Fruit fly (Drosophila melanogaster) whole organism, prepupa: ENCODE measurements around the gene CG10562.

ENCODE experiments used
- CG10631 ChIP-seq: fragments of 200-800 bp; sonication (Bioruptor generic); optimal IDR thresholded peaks from 2 replicates; lab custom pipeline; 2016; ENCODE audit warnings: missing biosample characterization, missing genetic modification characterization
- CG10669 ChIP-seq: fragments of 200-800 bp; sonication (Bioruptor generic); optimal IDR thresholded peaks from 3 replicates; lab custom pipeline; 2018; ENCODE audit warnings: missing biosample characterization, mild to moderate bottlenecking, missing genetic modification characterization, moderate library complexity
- CG11762 ChIP-seq: fragments of 200-800 bp; sonication (Bioruptor generic); optimal IDR thresholded peaks from 3 replicates; lab custom pipeline; 2016; ENCODE audit warnings: missing biosample characterization, missing genetic modification characterization; ENCODE audit not compliant: insufficient read depth
- CG11902 ChIP-seq: fragments of 200-800 bp; sonication (Bioruptor generic); optimal IDR thresholded peaks from 3 replicates; lab custom pipeline; 2016; ENCODE audit warnings: missing biosample characterization, missing genetic modification characterization
- CG15336 ChIP-seq: fragments of 200-800 bp; sonication (Bioruptor generic); IDR thresholded peaks from 2 replicates; pipeline ENCODE4 v1.3.6; 2022; ENCODE audit warnings: missing biosample characterization, missing genetic modification characterization
- CG1621 ChIP-seq: fragments of 200-800 bp; sonication (Bioruptor generic); optimal IDR thresholded peaks from 3 replicates; lab custom pipeline; 2018; ENCODE audit warnings: missing biosample characterization, mild to moderate bottlenecking, missing genetic modification characterization
- CG31627 ChIP-seq: fragments of 200-800 bp; sonication (Bioruptor generic); optimal IDR thresholded peaks from 3 replicates; lab custom pipeline; 2016; ENCODE audit warnings: missing biosample characterization, missing genetic modification characterization
- CG34406 ChIP-seq: fragments of 200-800 bp; sonication (Bioruptor generic); optimal IDR thresholded peaks from 3 replicates; lab custom pipeline; 2016; ENCODE audit warnings: missing biosample characterization, missing genetic modification characterization
- CG3919 ChIP-seq: fragments of 200-800 bp; sonication (Bioruptor generic); optimal IDR thresholded peaks from 3 replicates; lab custom pipeline; 2016; ENCODE audit warnings: missing biosample characterization, missing genetic modification characterization
- CG4318 ChIP-seq: fragments of 200-800 bp; sonication (Bioruptor generic); optimal IDR thresholded peaks from 3 replicates; lab custom pipeline; 2017; ENCODE audit warnings: missing biosample characterization, mild to moderate bottlenecking, missing genetic modification characterization
- CG6163 ChIP-seq: fragments of 200-800 bp; sonication (Bioruptor generic); IDR thresholded peaks from 3 replicates; pipeline ENCODE4 v1.3.6; 2022; ENCODE audit warnings: missing biosample characterization, missing genetic modification characterization
- CG6276 ChIP-seq: fragments of 200-800 bp; sonication (Bioruptor generic); optimal IDR thresholded peaks from 2 replicates; lab custom pipeline; 2017; ENCODE audit warnings: missing biosample characterization, mild to moderate bottlenecking, missing genetic modification characterization
- CG6792 ChIP-seq: fragments of 200-800 bp; sonication (Bioruptor generic); optimal IDR thresholded peaks from 3 replicates; lab custom pipeline; 2016; ENCODE audit warnings: missing biosample characterization, missing genetic modification characterization
- CG7368 ChIP-seq: fragments of 200-800 bp; sonication (Bioruptor generic); optimal IDR thresholded peaks from 3 replicates; lab custom pipeline; 2016; ENCODE audit warnings: missing biosample characterization, missing genetic modification characterization
- CG8119 ChIP-seq: fragments of 200-800 bp; sonication (Bioruptor generic); IDR thresholded peaks from 3 replicates; pipeline ENCODE4 v1.3.6; 2022; ENCODE audit warnings: missing biosample characterization, missing genetic modification characterization
- CG8632 ChIP-seq: fragments of 200-800 bp; sonication (Bioruptor generic); optimal IDR thresholded peaks from 3 replicates; lab custom pipeline; 2016; ENCODE audit warnings: missing biosample characterization, missing genetic modification characterization
- Eip78C ChIP-seq: fragments of 200-800 bp; sonication (Bioruptor generic); peaks from one replicate; lab custom pipeline; 2016; ENCODE audit warnings: missing biosample characterization, missing genetic modification characterization
- Ets21C ChIP-seq: fragments of 200-800 bp; sonication (Bioruptor generic); optimal IDR thresholded peaks from 3 replicates; lab custom pipeline; 2016; ENCODE audit warnings: missing biosample characterization, missing genetic modification characterization
- Gug ChIP-seq: fragments of 200-800 bp; sonication (Bioruptor generic); IDR thresholded peaks from 2 replicates; pipeline ENCODE4 v1.3.6; 2022; ENCODE audit warnings: missing biosample characterization, missing genetic modification characterization
- Hr39 ChIP-seq: fragments of 200-800 bp; sonication (Bioruptor generic); optimal IDR thresholded peaks from 2 replicates; lab custom pipeline; 2016; ENCODE audit warnings: missing biosample characterization, missing genetic modification characterization
- Hr4 ChIP-seq: fragments of 200-800 bp; sonication (Bioruptor generic); optimal IDR thresholded peaks from 3 replicates; lab custom pipeline; 2016; ENCODE audit warnings: missing biosample characterization, missing genetic modification characterization
- Lpt ChIP-seq: fragments of 200-800 bp; sonication (Bioruptor generic); optimal IDR thresholded peaks from 3 replicates; lab custom pipeline; 2016; ENCODE audit warnings: missing biosample characterization, missing genetic modification characterization
- achi ChIP-seq: fragments of 200-800 bp; sonication (Bioruptor generic); optimal IDR thresholded peaks from 3 replicates; lab custom pipeline; 2016; ENCODE audit warnings: missing biosample characterization, missing genetic modification characterization
- cyc ChIP-seq: fragments of 200-800 bp; sonication (Bioruptor generic); optimal IDR thresholded peaks from 3 replicates; lab custom pipeline; 2016; ENCODE audit warnings: missing biosample characterization, missing genetic modification characterization
- dsx ChIP-seq: fragments of 200-800 bp; optimal IDR thresholded peaks from 3 replicates; lab custom pipeline; 2019; ENCODE audit warnings: missing biosample characterization, mild to moderate bottlenecking, missing genetic modification characterization, moderate library complexity; ENCODE audit not compliant: poor library complexity, severe bottlenecking
- eg ChIP-seq: fragments of 200-800 bp; sonication (Bioruptor generic); IDR thresholded peaks from 3 replicates; pipeline ENCODE4 v1.3.6; 2022; ENCODE audit warnings: missing biosample characterization, missing genetic modification characterization
- esn ChIP-seq: fragments of 200-800 bp; sonication (Bioruptor generic); optimal IDR thresholded peaks from 2 replicates; lab custom pipeline; 2016; ENCODE audit warnings: missing biosample characterization, mild to moderate bottlenecking, missing genetic modification characterization, moderate library complexity
- pdm3 ChIP-seq: fragments of 200-800 bp; sonication (Bioruptor generic); optimal IDR thresholded peaks from 3 replicates; lab custom pipeline; 2016; ENCODE audit warnings: missing biosample characterization, missing genetic modification characterization
- ss ChIP-seq, 2 experiments: fragments of 200-800 bp; sonication (Bioruptor generic); optimal IDR thresholded peaks; 2 replicates in 1 of 2; 3 replicates in 1 of 2; lab custom pipeline; 2017 to 2018; ENCODE audit warnings: mild to moderate bottlenecking in 2 of 2, missing biosample characterization in 2 of 2, missing genetic modification characterization in 2 of 2, moderate library complexity in 1 of 2
- svp ChIP-seq: fragments of 200-800 bp; sonication (Bioruptor generic); peaks from one replicate; lab custom pipeline; 2016; ENCODE audit warnings: missing biosample characterization, missing genetic modification characterization
- vri ChIP-seq: fragments of 200-800 bp; sonication (Bioruptor generic); optimal IDR thresholded peaks from 3 replicates; lab custom pipeline; 2016; ENCODE audit warnings: missing biosample characterization, mild to moderate bottlenecking, missing genetic modification characterization

Gene CG10562

DNA sequence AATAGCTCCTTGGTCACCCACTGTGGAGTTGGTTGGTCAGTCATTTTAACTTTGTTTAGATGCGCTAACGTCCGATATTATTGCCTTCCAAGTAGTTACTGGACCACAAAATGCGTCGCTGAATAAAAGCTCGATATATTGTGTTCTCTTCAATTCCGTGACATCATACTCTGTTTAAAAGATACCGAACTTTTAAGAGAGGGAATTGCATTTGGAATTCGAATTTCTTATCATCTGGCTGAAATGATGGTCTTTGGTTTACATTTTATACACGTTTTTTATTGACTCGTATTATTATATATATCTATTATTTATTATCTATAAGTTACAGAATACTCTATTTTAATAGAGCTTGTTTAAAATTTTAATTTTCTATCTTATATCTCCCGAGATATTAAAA, 8.5 kb upstream of the CG10562 start, which contains the start of gene CHKov2:
Gene CHKov2 (minus strand): TSS at position 101 of the 400 bp plus-strand sequence.
- no peak for TF ChIP-seq dsx (GFP tag; lab: Kevin White, UChicago)
- no peak for TF ChIP-seq CG8632 (GFP tag; lab: Kevin White, UChicago)
- no peak for TF ChIP-seq Hr39 (GFP tag; lab: Kevin White, UChicago)
- TF ChIP-seq CG10631 (GFP tag; lab: Kevin White, UChicago) = no peak
- TF ChIP-seq Ets21C = no peak
- no peak for TF ChIP-seq CG6276 (GFP tag; lab: Kevin White, UChicago)
- TF ChIP-seq CG6792 = no peak
- no peak for TF ChIP-seq Gug (GFP tag; lab: Robert Waterston, UW)
- TF ChIP-seq CG8119 (GFP tag; lab: Robert Waterston, UW) = no peak

DNA sequence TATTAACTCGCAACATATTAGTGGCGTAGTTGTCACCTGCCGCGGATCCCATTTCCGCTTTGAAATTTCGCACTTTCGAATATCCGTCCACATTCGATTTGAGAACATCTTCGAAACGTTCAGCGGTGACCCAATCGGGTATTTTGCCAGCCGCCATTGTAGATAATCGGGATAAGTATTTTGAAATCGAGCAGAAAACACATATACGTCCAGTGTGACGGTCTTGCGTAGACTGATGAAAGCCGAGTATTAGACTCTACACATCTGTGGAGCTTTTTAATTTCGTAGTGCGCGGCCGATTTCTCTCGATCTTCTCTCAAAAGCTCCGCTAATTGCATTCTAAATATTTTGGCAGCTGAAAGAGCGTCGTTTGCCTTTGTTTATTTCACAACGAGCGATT, 6.5 kb upstream of the CG10562 start, which contains the start of gene CHKov1:
Gene CHKov1 (minus strand): TSS at position 238 of the 400 bp plus-strand sequence.
- TF ChIP-seq Lpt (GFP tag; lab: Kevin White, UChicago) (no peak), CG11762 (GFP tag; lab: Kevin White, UChicago) (no peak), CG8632 (GFP tag; lab: Kevin White, UChicago) (no peak), Ets21C (no peak), vri (peak; percentile 30), CG31627 (GFP tag; lab: Kevin White, UChicago) (no peak), CG15336 (0 out of 2 replicates have a peak, but pooled peaks have one; percentile 21), esn (GFP tag; lab: Kevin White, UChicago) (no peak), CG10631 (GFP tag; lab: Kevin White, UChicago) (no peak), Hr4 (GFP tag; lab: Kevin White, UChicago) (no peak), cyc (GFP tag; lab: Kevin White, UChicago) (no peak), CG3919 (GFP tag; lab: Kevin White, UChicago) (no peak), pdm3 (GFP tag; lab: Kevin White, UChicago) (no peak), CG6792 (no peak), CG11902 (GFP tag; lab: Kevin White, UChicago) (no peak)

DNA sequence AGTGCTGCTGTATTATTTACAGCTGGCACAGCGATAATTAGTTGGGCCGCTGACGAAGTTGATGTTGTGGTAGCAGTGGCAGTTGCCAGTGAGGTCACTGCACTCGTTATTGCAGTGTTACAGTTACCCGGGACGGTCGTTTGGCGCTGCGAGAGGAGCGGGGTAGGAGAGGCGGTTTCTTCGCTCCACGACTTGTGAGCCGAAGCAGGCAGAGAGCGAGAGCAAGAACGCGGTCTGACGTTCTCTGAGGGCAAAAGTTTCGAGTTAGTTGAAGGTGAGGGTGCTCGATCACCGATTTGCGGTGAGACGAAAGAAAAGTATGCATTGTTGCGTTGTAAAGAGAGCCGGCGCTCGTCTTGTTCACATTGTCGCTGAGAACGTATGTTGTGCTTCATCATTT, 6.0 kb upstream of the CG10562 start:
- 0 out of 3 replicates have a peak, but pooled peaks have one; percentile 17 for TF ChIP-seq eg (GFP tag; lab: Robert Waterston, UW)
- 0 out of 3 replicates have a peak, but pooled peaks have one; percentile 28 for TF ChIP-seq CG8119 (GFP tag; lab: Robert Waterston, UW)

DNA sequence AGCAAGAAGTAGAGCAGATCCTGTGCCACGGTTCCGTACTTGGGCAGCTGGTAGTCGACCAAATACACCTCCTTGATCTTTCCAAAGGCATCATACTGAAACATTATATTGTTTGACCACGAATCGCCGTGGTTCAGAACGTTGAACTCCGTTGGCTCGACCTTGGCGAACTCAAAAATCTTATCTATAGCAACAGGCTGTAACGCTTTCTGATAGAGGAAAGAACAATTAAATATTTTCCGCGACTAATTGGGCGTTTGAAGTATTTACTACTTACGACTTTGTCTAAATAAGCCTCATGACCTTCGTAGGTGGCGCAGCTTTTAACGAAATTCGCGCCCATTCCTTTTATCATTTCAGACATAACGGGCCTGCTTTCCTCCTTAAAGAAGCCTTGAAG, 876 bp downstream of the CG10562 start:
- TF ChIP-seq svp (peak; percentile 72), CG8119 (GFP tag; lab: Robert Waterston, UW) (no peak), CG34406 (no peak)

DNA sequence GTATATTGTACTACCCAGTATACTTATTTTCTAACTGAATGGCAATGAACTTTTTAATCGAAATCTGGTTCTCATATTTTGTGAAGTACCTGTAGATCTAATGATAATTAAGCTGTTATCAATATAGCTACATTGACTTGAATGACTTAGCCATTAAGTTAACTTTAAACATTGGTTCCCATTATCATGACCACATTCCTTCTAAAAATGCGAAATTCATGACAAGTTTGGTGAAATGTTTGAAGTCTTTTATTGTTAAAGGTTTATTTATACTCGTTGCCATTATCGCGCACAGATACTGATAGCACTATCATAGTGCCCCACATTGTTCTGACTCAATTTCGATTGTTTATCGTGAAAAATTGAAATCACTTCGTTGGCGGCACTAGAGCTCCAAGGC, 1.7 kb downstream of the CG10562 start:
- TF ChIP-seq CG10631 (GFP tag; lab: Kevin White, UChicago) (no peak), CG1621 (no peak), Hr4 (GFP tag; lab: Kevin White, UChicago) (no peak), CG6163 (no peak), CG11902 (GFP tag; lab: Kevin White, UChicago) (no peak), Gug (GFP tag; lab: Robert Waterston, UW) (no peak), ss (GFP tag; optimal IDR thresholded peaks at IDR 0.05; lab: Kevin White, UChicago) (no peak), CG6276 (GFP tag; lab: Kevin White, UChicago) (no peak), CG4318 (GFP tag; lab: Kevin White, UChicago) (no peak), CG7368 (GFP tag; lab: Kevin White, UChicago) (no peak), CG11762 (GFP tag; lab: Kevin White, UChicago) (no peak), svp (no peak), CG10669 (no peak), achi (no peak), CG34406 (no peak), CG6792 (no peak), Eip78C (GFP tag; lab: Kevin White, UChicago) (no peak), esn (GFP tag; lab: Kevin White, UChicago) (no peak)
